Worm (Caenorhabditis elegans): ENCODE data around the gene ent-2.

DNA sequence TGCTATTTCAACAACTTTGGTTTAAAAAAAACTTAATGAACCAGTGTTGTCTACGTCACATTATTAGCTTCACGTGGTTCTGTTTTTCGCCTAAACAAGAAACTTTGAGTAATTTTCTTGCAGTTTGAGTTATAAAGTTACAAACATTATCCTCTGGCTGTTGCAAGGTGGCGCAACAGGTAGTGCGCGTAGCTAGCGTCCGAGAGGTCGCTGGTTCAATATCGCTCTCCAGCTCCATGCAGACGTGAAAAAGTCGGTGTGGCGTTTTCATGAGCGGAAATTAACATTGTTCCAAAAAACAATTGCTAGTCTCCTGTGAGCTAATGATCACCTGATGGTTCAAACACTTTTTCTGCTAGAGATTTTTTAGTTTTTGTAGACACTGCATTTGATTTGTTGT is 18.4 kb downstream of the ent-2 start:
- no peak for TF ChIP-seq ceh-16 (tag; optimal IDR thresholded peaks at IDR 0.05)
- TF ChIP-seq ceh-82 (tag; optimal IDR thresholded peaks at IDR 0.05), result no peak
- no peak for TF ChIP-seq egl-27 (tag; optimal IDR thresholded peaks at IDR 0.05)
